Worm (Caenorhabditis elegans): ENCODE measurements around the gene eff-1.

DNA sequence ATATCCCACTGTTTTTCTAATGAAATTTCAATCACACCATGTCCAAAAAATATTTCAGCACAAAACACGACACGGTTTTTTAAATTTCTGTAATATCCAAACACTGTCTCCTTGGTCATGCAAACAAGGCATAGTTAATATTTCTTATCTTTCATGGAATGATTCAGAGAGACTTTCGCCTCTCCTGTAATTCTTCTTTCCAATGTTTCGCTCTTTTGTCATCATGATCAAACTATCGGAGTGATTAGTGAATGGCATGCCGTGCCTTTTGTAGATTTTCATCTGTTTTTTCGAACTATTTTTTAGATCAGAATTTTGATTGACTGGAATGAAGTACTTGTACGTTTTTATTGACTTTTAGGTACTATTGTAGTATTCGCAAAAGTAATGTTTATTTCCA, 37.9 kb downstream of the eff-1 start:
- TF ChIP-seq elt-3 (tag; optimal IDR thresholded peaks at IDR 0.05): no peak
- peak; percentile 11 for TF ChIP-seq lsy-12 (tag; optimal IDR thresholded peaks at IDR 0.05)
